Fruit fly (Drosophila melanogaster) whole organism, embryonic: ENCODE data around the gene Mks1.

ENCODE experiments used
- Ada2b ChIP-seq: fragments of 200-800 bp; sonication (Bioruptor generic); IDR thresholded peaks from 2 replicates; pipeline ENCODE4 v1.3.6; 2022; ENCODE audit warnings: missing biosample characterization, missing genetic modification characterization
- CG10366 ChIP-seq: fragments of 200-800 bp; sonication (Bioruptor generic); IDR thresholded peaks from 2 replicates; pipeline ENCODE4 v1.3.6; 2022; ENCODE audit warnings: missing biosample characterization, missing genetic modification characterization
- CG10431 ChIP-seq: fragments of 200-800 bp; sonication (Bioruptor generic); optimal IDR thresholded peaks from 3 replicates; lab custom pipeline; 2018; ENCODE audit warnings: missing biosample characterization, mild to moderate bottlenecking, missing genetic modification characterization
- CG10462 ChIP-seq: fragments of 200-800 bp; sonication (Bioruptor generic); optimal IDR thresholded peaks from 2 replicates; lab custom pipeline; 2016; ENCODE audit warnings: missing biosample characterization, missing genetic modification characterization
- CG11085 ChIP-seq: fragments of 200-800 bp; sonication (Bioruptor generic); IDR thresholded peaks from 2 replicates; pipeline ENCODE4 v1.3.6; 2022; ENCODE audit warnings: missing biosample characterization, missing genetic modification characterization
- CG11093 ChIP-seq: fragments of 200-800 bp; sonication (Bioruptor generic); IDR thresholded peaks from 3 replicates; pipeline ENCODE4 v1.3.6; 2022; ENCODE audit warnings: missing biosample characterization, missing genetic modification characterization
- CG12299 ChIP-seq: fragments of 200-800 bp; sonication (Bioruptor generic); optimal IDR thresholded peaks from 2 replicates; lab custom pipeline; 2018; ENCODE audit warnings: missing biosample characterization, mild to moderate bottlenecking, missing genetic modification characterization
- CG12391 ChIP-seq: fragments of 200-800 bp; sonication (Bioruptor generic); optimal IDR thresholded peaks from 3 replicates; lab custom pipeline; 2018; ENCODE audit warnings: missing biosample characterization, mild to moderate bottlenecking, missing genetic modification characterization, moderate library complexity
- CG12744 ChIP-seq: fragments of 200-800 bp; sonication (Bioruptor generic); optimal IDR thresholded peaks from 2 replicates; lab custom pipeline; 2016; ENCODE audit warnings: missing biosample characterization, missing genetic modification characterization
- CG13775 ChIP-seq: fragments of 200-800 bp; sonication (Bioruptor generic); optimal IDR thresholded peaks from 3 replicates; lab custom pipeline; 2017; ENCODE audit warnings: missing biosample characterization, mild to moderate bottlenecking, missing genetic modification characterization
- CG14441 ChIP-seq: fragments of 200-800 bp; sonication (Bioruptor generic); IDR thresholded peaks from 2 replicates; pipeline ENCODE4 v1.3.6; 2022; ENCODE audit warnings: missing biosample characterization, missing genetic modification characterization
- CG15269 ChIP-seq: fragments of 200-800 bp; sonication (Bioruptor generic); optimal IDR thresholded peaks from 2 replicates; lab custom pipeline; 2018; ENCODE audit warnings: missing biosample characterization, mild to moderate bottlenecking, missing genetic modification characterization, moderate library complexity
- CG17802 ChIP-seq: fragments of 200-800 bp; sonication (Bioruptor generic); optimal IDR thresholded peaks from 2 replicates; lab custom pipeline; 2018; ENCODE audit warnings: missing biosample characterization, mild to moderate bottlenecking, missing genetic modification characterization, moderate library complexity
- CG18011 ChIP-seq: fragments of 200-800 bp; sonication (Bioruptor generic); optimal IDR thresholded peaks from 2 replicates; lab custom pipeline; 2017; ENCODE audit warnings: missing biosample characterization, missing genetic modification characterization, mild to moderate bottlenecking, moderate library complexity, missing genotype
- CG18262 ChIP-seq: fragments of 200-800 bp; optimal IDR thresholded peaks from 3 replicates; lab custom pipeline; 2019; ENCODE audit warnings: missing biosample characterization, mild to moderate bottlenecking, missing genetic modification characterization, moderate library complexity
- CG3065 ChIP-seq: fragments of 200-800 bp; sonication (Bioruptor generic); optimal IDR thresholded peaks from 2 replicates; lab custom pipeline; 2016; ENCODE audit warnings: missing biosample characterization, missing genetic modification characterization
- CG3163 ChIP-seq: fragments of 200-800 bp; sonication (Bioruptor generic); optimal IDR thresholded peaks from 3 replicates; lab custom pipeline; 2016; ENCODE audit warnings: missing biosample characterization, missing genetic modification characterization
- CG34422 ChIP-seq: fragments of 200-800 bp; sonication (Bioruptor generic); IDR thresholded peaks from 3 replicates; pipeline ENCODE4 v1.3.6; 2022; ENCODE audit warnings: missing biosample characterization, missing genetic modification characterization
- CG6689 ChIP-seq: fragments of 200-800 bp; sonication (Bioruptor generic); IDR thresholded peaks from 2 replicates; pipeline ENCODE4 v1.3.6; 2022; ENCODE audit warnings: missing biosample characterization, missing genetic modification characterization
- CG7357 ChIP-seq: fragments of 200-800 bp; sonication (Bioruptor generic); IDR thresholded peaks from 3 replicates; pipeline ENCODE4 v1.3.6; 2022; ENCODE audit warnings: missing biosample characterization, missing genetic modification characterization
- CG9727 ChIP-seq: fragments of 200-800 bp; sonication (Bioruptor generic); optimal IDR thresholded peaks from 3 replicates; lab custom pipeline; 2017; ENCODE audit warnings: missing biosample characterization, mild to moderate bottlenecking, missing genetic modification characterization
- Doc2 ChIP-seq: fragments of 200-800 bp; sonication (Bioruptor generic); IDR thresholded peaks from 2 replicates; pipeline ENCODE4 v1.3.6; 2022; ENCODE audit warnings: missing biosample characterization, missing genetic modification characterization
- Fer1 ChIP-seq: fragments of 200-800 bp; sonication (Bioruptor generic); optimal IDR thresholded peaks from 2 replicates; lab custom pipeline; 2017; ENCODE audit warnings: missing biosample characterization, mild to moderate bottlenecking, missing genetic modification characterization
- Gug ChIP-seq: fragments of 200-800 bp; sonication (Bioruptor generic); IDR thresholded peaks from 4 replicates; pipeline ENCODE4 v1.3.6; 2022; ENCODE audit warnings: missing biosample characterization, missing genetic modification characterization
- HLH3B ChIP-seq: fragments of 200-800 bp; sonication (Bioruptor generic); IDR thresholded peaks from 2 replicates; pipeline ENCODE4 v1.3.6; 2022; ENCODE audit warnings: missing biosample characterization, missing genetic modification characterization
- Hmx ChIP-seq: fragments of 200-800 bp; sonication (Bioruptor generic); optimal IDR thresholded peaks from 2 replicates; lab custom pipeline; 2016; ENCODE audit warnings: missing biosample characterization, missing genetic modification characterization
- Poxn ChIP-seq: fragments of 200-800 bp; sonication (Bioruptor generic); IDR thresholded peaks from 2 replicates; pipeline ENCODE4 v1.3.6; 2022; ENCODE audit warnings: missing biosample characterization, missing genetic modification characterization
- Ptx1 ChIP-seq: fragments of 200-800 bp; sonication (Bioruptor generic); IDR thresholded peaks from 2 replicates; pipeline ENCODE4 v1.3.6; 2022; ENCODE audit warnings: missing biosample characterization, missing genetic modification characterization
- Tbp ChIP-seq: fragments of >200 bp; optimal IDR thresholded peaks from 2 replicates; lab custom pipeline; 2018; ENCODE audit warnings: missing biosample characterization, missing genetic modification characterization
- ap ChIP-seq: fragments of 200-800 bp; sonication (Bioruptor generic); IDR thresholded peaks from 2 replicates; pipeline ENCODE4 v1.3.6; 2022; ENCODE audit warnings: missing biosample characterization, missing genetic modification characterization
- bigmax ChIP-seq: fragments of 200-800 bp; sonication (Bioruptor generic); optimal IDR thresholded peaks from 2 replicates; lab custom pipeline; 2018; ENCODE audit warnings: missing biosample characterization, mild to moderate bottlenecking, missing genetic modification characterization
- br ChIP-seq: fragments of >200 bp; optimal IDR thresholded peaks from 2 replicates; lab custom pipeline; 2017
- chm ChIP-seq: fragments of 200-800 bp; sonication (Bioruptor generic); IDR thresholded peaks from 2 replicates; pipeline ENCODE4 v1.3.6; 2022; ENCODE audit warnings: missing biosample characterization, missing genetic modification characterization
- dmrt99B ChIP-seq: fragments of 200-800 bp; sonication (Bioruptor generic); optimal IDR thresholded peaks from 2 replicates; lab custom pipeline; 2018; ENCODE audit warnings: missing biosample characterization, mild to moderate bottlenecking, missing genetic modification characterization, moderate library complexity
- en ChIP-seq: fragments of 200-800 bp; sonication (Bioruptor generic); optimal IDR thresholded peaks from 2 replicates; lab custom pipeline; 2016; ENCODE audit warnings: missing biosample characterization, missing genetic modification characterization
- eyg ChIP-seq: fragments of 200-800 bp; sonication (Bioruptor generic); optimal IDR thresholded peaks from 3 replicates; lab custom pipeline; 2016; ENCODE audit warnings: missing biosample characterization, missing genetic modification characterization
- gcm2 ChIP-seq: fragments of 200-800 bp; sonication (Bioruptor generic); optimal IDR thresholded peaks from 2 replicates; lab custom pipeline; 2016; ENCODE audit warnings: missing biosample characterization, missing genetic modification characterization
- ken ChIP-seq: fragments of 200-800 bp; sonication (Bioruptor generic); IDR thresholded peaks from 3 replicates; pipeline ENCODE4 v1.3.6; 2022; ENCODE audit warnings: missing biosample characterization, missing genetic modification characterization
- klu ChIP-seq: fragments of 200-800 bp; sonication (Bioruptor generic); IDR thresholded peaks from 2 replicates; pipeline ENCODE4 v1.3.6; 2022; ENCODE audit warnings: missing biosample characterization, missing genetic modification characterization
- kni ChIP-seq: fragments of 200-800 bp; sonication (Bioruptor generic); optimal IDR thresholded peaks from 3 replicates; lab custom pipeline; 2017; ENCODE audit warnings: mild to moderate bottlenecking, missing biosample characterization, missing genetic modification reagents, missing genetic modification characterization
- luna ChIP-seq: fragments of 200-800 bp; sonication (Bioruptor generic); optimal IDR thresholded peaks from 2 replicates; lab custom pipeline; 2016; ENCODE audit warnings: missing biosample characterization, missing genetic modification characterization
- nerfin-1 ChIP-seq: fragments of 200-800 bp; sonication (Bioruptor generic); optimal IDR thresholded peaks from 3 replicates; lab custom pipeline; 2019; ENCODE audit warnings: missing biosample characterization, mild to moderate bottlenecking, missing genetic modification characterization, moderate library complexity
- run ChIP-seq: fragments of 200-800 bp; sonication (Bioruptor generic); optimal IDR thresholded peaks from 3 replicates; lab custom pipeline; 2018; ENCODE audit warnings: missing biosample characterization, mild to moderate bottlenecking, missing genetic modification characterization
- salm ChIP-seq: fragments of 200-800 bp; sonication (Bioruptor generic); optimal IDR thresholded peaks from 2 replicates; lab custom pipeline; 2018; ENCODE audit warnings: missing biosample characterization, mild to moderate bottlenecking, missing genetic modification characterization
- sc ChIP-seq, 3 experiments: fragments of >200 bp in 2 of 3; fragments of 200-800 bp in 1 of 3; sonication (Bioruptor generic) in 1 of 3; optimal IDR thresholded peaks; 2 replicates in 2 of 3; 3 replicates in 1 of 3; lab custom pipeline; 2017; ENCODE audit warnings: mild to moderate bottlenecking in 1 of 3, missing biosample characterization in 1 of 3, missing genetic modification characterization in 1 of 3, missing genetic modification reagents in 1 of 3
- slou ChIP-seq: fragments of 200-800 bp; sonication (Bioruptor generic); optimal IDR thresholded peaks from 3 replicates; lab custom pipeline; 2016; ENCODE audit warnings: missing biosample characterization, missing genetic modification characterization
- sr ChIP-seq: fragments of 200-800 bp; sonication (Bioruptor generic); IDR thresholded peaks from 3 replicates; pipeline ENCODE4 v1.3.6; 2022; ENCODE audit warnings: missing biosample characterization, missing genetic modification characterization
- tna ChIP-seq: fragments of 200-800 bp; sonication (Bioruptor generic); IDR thresholded peaks from 2 replicates; pipeline ENCODE4 v1.3.6; 2022; ENCODE audit warnings: missing biosample characterization, missing genetic modification characterization; ENCODE audit not compliant: partially characterized antibody
- trh ChIP-seq: fragments of 200-800 bp; sonication (Bioruptor generic); optimal IDR thresholded peaks from 2 replicates; lab custom pipeline; 2016; ENCODE audit warnings: missing biosample characterization, missing genetic modification characterization
- ttk ChIP-seq: fragments of 200-800 bp; sonication (Bioruptor generic); IDR thresholded peaks from 2 replicates; pipeline ENCODE4 v2.1.2; 2022; ENCODE audit warnings: missing biosample characterization, missing genetic modification characterization
- tup ChIP-seq: fragments of 200-800 bp; sonication (Bioruptor generic); optimal IDR thresholded peaks from 2 replicates; lab custom pipeline; 2016; ENCODE audit warnings: missing biosample characterization, mild to moderate bottlenecking, missing genetic modification characterization, moderate library complexity

Gene Mks1

DNA sequence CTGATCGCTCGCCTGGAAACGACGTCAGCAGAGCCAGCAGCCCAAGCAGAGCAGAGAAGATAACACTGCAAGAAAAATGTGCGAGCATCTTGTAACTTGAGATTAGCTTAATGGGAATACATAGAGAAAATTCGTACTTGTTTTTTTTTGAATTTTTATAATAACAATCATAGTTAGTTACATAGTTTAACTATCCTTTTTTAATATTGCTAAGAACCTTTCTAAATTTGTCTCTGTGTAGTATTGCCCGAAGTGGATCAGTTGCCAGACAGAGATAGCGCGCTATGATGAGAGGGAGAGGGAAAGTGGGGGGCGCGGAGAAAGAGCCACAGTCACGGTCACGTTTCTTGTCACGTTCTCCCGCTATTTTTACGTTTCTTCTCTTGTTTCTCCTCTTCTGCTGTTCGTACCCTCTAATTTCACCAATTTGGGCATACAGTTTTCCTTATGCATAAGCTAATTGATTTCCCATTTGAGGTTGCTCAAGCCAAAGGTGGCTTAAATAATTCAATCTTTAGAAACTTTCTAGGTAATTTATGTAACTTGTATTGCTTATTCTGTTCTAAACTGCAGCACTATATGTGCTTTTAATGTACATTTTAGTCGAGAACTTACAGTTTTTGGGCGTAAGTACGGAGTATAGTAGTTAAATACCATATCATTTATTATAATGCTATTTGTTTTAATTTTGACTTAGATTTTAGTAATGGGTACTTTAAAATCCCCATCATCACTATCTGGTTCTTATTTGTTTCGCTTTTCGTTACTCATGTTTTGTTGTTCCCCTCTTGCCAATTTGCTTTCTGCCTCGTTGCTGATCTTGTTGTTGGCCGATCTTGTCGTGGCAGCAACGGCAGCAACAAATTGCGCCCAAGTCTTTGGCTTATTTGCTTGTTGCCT, 14.6 kb upstream of the Mks1 start (continued):
- TF ChIP-seq trh (peak; percentile 45), chm (GFP tag; lab: Robert Waterston, UW) (no peak), Ada2b (GFP tag; lab: Robert Waterston, UW) (peak; percentile 75), tup (peak; percentile 51), kni (GFP tag; lab: Kevin White, UChicago) (peak; percentile 44), run (peak; percentile 34), nerfin-1 (tag; lab: Kevin White, UChicago) (peak; percentile 75), en (GFP tag; lab: Kevin White, UChicago) (peak; percentile 49), slou (GFP tag; lab: Kevin White, UChicago) (peak; percentile 34), CG12744 (peak; percentile 31), CG3065 (GFP tag; lab: Kevin White, UChicago) (no peak), CG12299 (peak; percentile 65), salm (peak; percentile 52), klu (GFP tag; lab: Robert Waterston, UW) (peak; percentile 60; the same call in 1 of the 2 replicates), eyg (GFP tag; lab: Kevin White, UChicago) (no peak), dmrt99B (tag; lab: Kevin White, UChicago) (peak; percentile 81), CG10462 (peak; percentile 58), sr (GFP tag; lab: Robert Waterston, UW) (no peak), br (lab: Kevin White, UChicago) (no peak), gcm2 (GFP tag; lab: Kevin White, UChicago) (peak; percentile 34), CG10366 (peak; percentile 77), CG10431 (GFP tag; lab: Kevin White, UChicago) (peak; percentile 15), HLH3B (GFP tag; lab: Robert Waterston, UW) (peak; percentile 81), CG11085 (GFP tag; lab: Robert Waterston, UW) (peak; percentile 41; the same call in 1 of the 2 replicates), bigmax (GFP tag; lab: Kevin White, UChicago) (no peak), sc (optimal IDR thresholded peaks at IDR 0.05; lab: Kevin White, UChicago) (no peak), sc (GFP tag; optimal IDR thresholded peaks at IDR 0.05; lab: Kevin White, UChicago) (peak; percentile 71), CG15269 (tag; lab: Kevin White, UChicago) (peak; percentile 71), Fer1 (GFP tag; lab: Kevin White, UChicago) (peak; percentile 60), Hmx (GFP tag; lab: Kevin White, UChicago) (peak; percentile 45), CG18011 (GFP tag; lab: Kevin White, UChicago) (no peak), CG13775 (GFP tag; lab: Kevin White, UChicago) (peak; percentile 69), Doc2 (no peak), CG3163 (GFP tag; lab: Kevin White, UChicago) (no peak)

DNA sequence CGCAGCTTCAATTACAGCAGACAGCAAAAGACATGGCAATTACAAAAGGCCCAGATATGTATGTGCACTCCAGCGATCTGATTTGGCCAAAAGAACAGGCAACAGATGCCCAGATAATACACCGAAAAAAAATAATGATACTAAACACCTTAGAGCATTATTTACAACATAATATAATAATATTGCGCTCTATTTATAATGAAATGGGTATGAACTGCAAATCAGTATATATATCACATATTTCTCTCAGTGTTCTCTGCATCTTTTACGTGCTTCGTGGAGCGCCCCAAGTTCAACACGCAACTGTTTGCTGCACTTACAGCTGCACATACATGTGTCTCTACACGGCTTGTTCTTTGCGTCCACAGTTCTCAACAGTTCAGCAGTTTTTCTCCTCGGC, 11.2 kb upstream of the Mks1 start:
- no peak for TF ChIP-seq ap (GFP tag; lab: Robert Waterston, UW)
- no peak for TF ChIP-seq CG12391 (tag; lab: Kevin White, UChicago)
- TF ChIP-seq luna (GFP tag; lab: Kevin White, UChicago), result no peak
- no peak for TF ChIP-seq Gug (GFP tag; lab: Robert Waterston, UW)
- TF ChIP-seq Tbp (GFP tag; lab: Kevin White, UChicago), result no peak
- TF ChIP-seq CG17802 (tag; lab: Kevin White, UChicago), result no peak
- no peak for TF ChIP-seq CG9727
- no peak for TF ChIP-seq Poxn
- peak; percentile 45; the same call in 1 of the 2 replicates for TF ChIP-seq CG6689 (GFP tag; lab: Robert Waterston, UW)
- peak; percentile 41 for TF ChIP-seq CG18262 (tag; lab: Kevin White, UChicago)
- no peak for TF ChIP-seq CG34422 (GFP tag; lab: Robert Waterston, UW)
- TF ChIP-seq CG11093 (GFP tag; lab: Robert Waterston, UW), result no peak
- no peak for TF ChIP-seq tna (GFP tag; lab: Robert Waterston, UW)
- peak; percentile 42 for TF ChIP-seq Ptx1 (GFP tag; lab: Robert Waterston, UW)
- TF ChIP-seq ken (GFP tag; lab: Robert Waterston, UW), result no peak
- no peak for TF ChIP-seq CG14441 (GFP tag; lab: Robert Waterston, UW)
- no peak for TF ChIP-seq CG7357
- TF ChIP-seq ttk (GFP tag; lab: Robert Waterston, UW), result 0 out of 2 replicates have a peak, but pooled peaks have one; percentile 22
